Fruit fly (Drosophila melanogaster) S2 (cell line): Measurements from ENCODE around the gene CG33080.

Experiments used
- CG8478 ChIP-seq: fragments of >200 bp; optimal IDR thresholded peaks from 2 replicates; lab custom pipeline; 2018
- CTCF ChIP-seq, 2 experiments: fragments of >200 bp; optimal IDR thresholded peaks; 2 replicates each; lab custom pipeline; 2018

dm6 chrX:5665902-5666301, 51.7 kb downstream of the CG33080 start, which contains the start of the genes Sirt4 and CG4119:
- TF ChIP-seq CTCF (optimal IDR thresholded peaks at IDR 0.05; lab: Kevin White, UChicago): peak in 1 of 2 experiments; percentile 29
- no peak for TF ChIP-seq CG8478 (lab: Kevin White, UChicago)
